Worm (Caenorhabditis elegans): ENCODE measurements around the gene C42C1.9.

DNA sequence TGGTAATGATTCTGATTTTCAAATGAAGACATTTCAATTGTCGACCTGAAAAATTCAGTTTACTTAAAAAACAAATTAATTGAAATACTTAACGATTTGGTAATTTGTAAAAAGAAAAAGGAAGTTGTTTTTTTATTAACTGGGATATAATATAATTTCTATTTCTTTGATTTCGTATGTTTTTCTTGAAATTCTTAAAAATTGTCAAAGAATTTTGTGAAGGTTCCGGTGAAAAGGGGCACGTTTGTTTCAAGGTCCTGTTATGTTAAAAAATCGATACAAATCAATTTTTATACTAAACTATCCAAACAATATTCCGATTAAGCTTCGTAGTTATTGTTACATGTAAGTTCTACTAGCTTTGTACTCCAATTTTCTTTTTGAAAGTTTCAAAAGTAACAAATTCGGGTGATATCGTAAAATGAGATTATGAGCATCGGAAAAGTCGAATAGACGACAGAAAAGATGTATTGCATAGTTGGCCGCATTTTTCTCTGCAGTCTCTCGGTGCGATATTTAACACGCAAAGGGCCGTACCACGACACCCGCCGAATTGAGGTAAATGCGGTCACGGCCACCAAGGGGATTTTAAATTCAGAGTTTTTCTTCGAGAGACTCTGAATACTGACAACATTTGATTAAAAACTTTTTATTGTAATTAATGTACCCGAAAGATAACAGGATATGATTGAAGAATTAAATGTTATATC is 29.9 kb upstream of the C42C1.9 start, which contains the start of gene Y39C12A.9:
- TF ChIP-seq nhr-237 (tag; optimal IDR thresholded peaks at IDR 0.05) (no peak), mab-5 (tag; optimal IDR thresholded peaks at IDR 0.05) (no peak), lsy-2 (tag; optimal IDR thresholded peaks at IDR 0.05) (no peak), nhr-12 (tag; optimal IDR thresholded peaks at IDR 0.05) (no peak)
